Fruit fly (Drosophila melanogaster) whole organism, embryonic: ENCODE results near the gene CG43295.
A peak's percentile ranks its signal among the peaks of the same experiment; 100 is the strongest.

ENCODE experiments used
- BtbVII ChIP-seq: fragments of 200-800 bp; sonication (Bioruptor generic); optimal IDR thresholded peaks from 3 replicates; lab custom pipeline; 2017; ENCODE audit warnings: missing biosample characterization, mild to moderate bottlenecking, missing genetic modification characterization
- C15 ChIP-seq: fragments of 200-800 bp; sonication (Bioruptor generic); IDR thresholded peaks from 3 replicates; pipeline ENCODE4 v1.3.6; 2022; ENCODE audit warnings: missing biosample characterization, missing genetic modification characterization
- CG10959 ChIP-seq: fragments of 200-800 bp; sonication (Bioruptor generic); IDR thresholded peaks from 2 replicates; pipeline ENCODE4 v1.3.6; 2022; ENCODE audit warnings: missing biosample characterization, missing genetic modification characterization
- CG11247 ChIP-seq: fragments of 200-800 bp; sonication (Bioruptor generic); IDR thresholded peaks from 2 replicates; pipeline ENCODE4 v1.3.6; 2022; ENCODE audit warnings: missing biosample characterization, missing genetic modification characterization
- CG11696 ChIP-seq: fragments of 200-800 bp; sonication (Bioruptor generic); IDR thresholded peaks from 2 replicates; pipeline ENCODE4 v1.3.6; 2022; ENCODE audit warnings: missing biosample characterization, missing genetic modification characterization
- CG12769 ChIP-seq: fragments of 200-800 bp; sonication (Bioruptor generic); optimal IDR thresholded peaks from 2 replicates; lab custom pipeline; 2019; ENCODE audit warnings: missing biosample characterization, mild to moderate bottlenecking, missing genetic modification characterization, moderate library complexity
- CG13894 ChIP-seq: fragments of 200-800 bp; sonication (Bioruptor generic); optimal IDR thresholded peaks from 3 replicates; lab custom pipeline; 2018; ENCODE audit warnings: missing biosample characterization, mild to moderate bottlenecking, missing genetic modification characterization, moderate library complexity
- CG16813 ChIP-seq: fragments of 200-800 bp; sonication (Bioruptor generic); IDR thresholded peaks from 3 replicates; pipeline ENCODE4 v1.3.6; 2022; ENCODE audit warnings: missing biosample characterization, missing genetic modification characterization; ENCODE audit not compliant: partially characterized antibody
- CG18476 ChIP-seq: fragments of 200-800 bp; sonication (Bioruptor generic); optimal IDR thresholded peaks from 2 replicates; lab custom pipeline; 2016; ENCODE audit warnings: missing biosample characterization, mild to moderate bottlenecking, missing genetic modification characterization
- CG18764 ChIP-seq: fragments of 200-800 bp; sonication (Bioruptor generic); optimal IDR thresholded peaks from 3 replicates; lab custom pipeline; 2016; ENCODE audit warnings: missing biosample characterization, missing genetic modification characterization
- CG2116 ChIP-seq: fragments of 200-800 bp; sonication (Bioruptor generic); optimal IDR thresholded peaks from 3 replicates; lab custom pipeline; 2018; ENCODE audit warnings: missing biosample characterization, mild to moderate bottlenecking, missing genetic modification characterization
- CG2712 ChIP-seq: fragments of 200-800 bp; optimal IDR thresholded peaks from 3 replicates; lab custom pipeline; 2019; ENCODE audit warnings: missing biosample characterization, mild to moderate bottlenecking, missing genetic modification characterization, moderate library complexity
- CG3281 ChIP-seq: fragments of 200-800 bp; sonication (Bioruptor generic); optimal IDR thresholded peaks from 3 replicates; lab custom pipeline; 2017; ENCODE audit warnings: missing biosample characterization, mild to moderate bottlenecking, missing genetic modification characterization
- CG3726 ChIP-seq: fragments of 200-800 bp; sonication (Bioruptor generic); IDR thresholded peaks from 3 replicates; pipeline ENCODE4, ENCODE4 v1.3.6; 2022; ENCODE audit warnings: missing biosample characterization, missing genetic modification characterization
- CG42726 ChIP-seq: fragments of 200-800 bp; sonication (Bioruptor generic); IDR thresholded peaks from 2 replicates; pipeline ENCODE4 v1.3.6; 2022; ENCODE audit warnings: missing biosample characterization, missing genetic modification characterization; ENCODE audit not compliant: partially characterized antibody
- CG4282 ChIP-seq: fragments of 200-800 bp; sonication (Bioruptor generic); optimal IDR thresholded peaks from 2 replicates; lab custom pipeline; 2016; ENCODE audit warnings: missing biosample characterization, missing genetic modification characterization
- CG4360 ChIP-seq: fragments of 200-800 bp; sonication (Bioruptor generic); IDR thresholded peaks from 2 replicates; pipeline ENCODE4 v1.3.6; 2022; ENCODE audit warnings: missing biosample characterization, missing genetic modification characterization
- CG4424 ChIP-seq: fragments of 200-800 bp; sonication (Bioruptor generic); optimal IDR thresholded peaks from 3 replicates; lab custom pipeline; 2016; ENCODE audit warnings: missing biosample characterization, missing genetic modification characterization
- CG6689 ChIP-seq: fragments of 200-800 bp; sonication (Bioruptor generic); IDR thresholded peaks from 2 replicates; pipeline ENCODE4 v1.3.6; 2022; ENCODE audit warnings: missing biosample characterization, missing genetic modification characterization
- CG6854 ChIP-seq: fragments of 200-800 bp; sonication (Bioruptor generic); optimal IDR thresholded peaks from 3 replicates; lab custom pipeline; 2017; ENCODE audit warnings: missing biosample characterization, mild to moderate bottlenecking, missing genetic modification characterization
- CG9797 ChIP-seq: fragments of 200-800 bp; sonication (Bioruptor generic); optimal IDR thresholded peaks from 3 replicates; lab custom pipeline; 2018; ENCODE audit warnings: missing biosample characterization, mild to moderate bottlenecking, missing genetic modification characterization
- Dad ChIP-seq: fragments of 200-800 bp; sonication (Bioruptor generic); optimal IDR thresholded peaks from 3 replicates; lab custom pipeline; 2016; ENCODE audit warnings: missing biosample characterization, missing genetic modification characterization
- Drgx ChIP-seq: fragments of 200-800 bp; sonication (Bioruptor generic); IDR thresholded peaks from 2 replicates; pipeline ENCODE4 v1.3.6; 2022; ENCODE audit warnings: missing biosample characterization, missing genetic modification characterization
- Ets97D ChIP-seq: fragments of 200-800 bp; sonication (Bioruptor generic); optimal IDR thresholded peaks from 3 replicates; lab custom pipeline; 2016; ENCODE audit warnings: missing biosample characterization, missing genetic modification characterization
- Hr78 ChIP-seq, 2 experiments: fragments of 200-800 bp in 1 of 2; fragments of >200 bp in 1 of 2; sonication (Bioruptor generic) in 1 of 2; optimal IDR thresholded peaks; 2 replicates each; lab custom pipeline; 2017 to 2019; ENCODE audit warnings: missing biosample characterization in 2 of 2, missing genetic modification characterization in 2 of 2, mild to moderate bottlenecking in 1 of 2, moderate library complexity in 1 of 2
- Med ChIP-seq: fragments of 200-800 bp; sonication (Bioruptor generic); peaks from one replicate; lab custom pipeline; 2016; ENCODE audit warnings: missing biosample characterization, missing genetic modification characterization, mild to moderate bottlenecking, inconsistent platforms, moderate library complexity
- Mrtf ChIP-seq: fragments of 200-800 bp; sonication (Bioruptor generic); IDR thresholded peaks from 3 replicates; pipeline ENCODE4 v1.3.6; 2022; ENCODE audit warnings: missing biosample characterization, missing genetic modification characterization
- Opbp ChIP-seq: fragments of 200-800 bp; sonication (Bioruptor generic); IDR thresholded peaks from 3 replicates; pipeline ENCODE4 v1.3.6; 2022; ENCODE audit warnings: missing biosample characterization, missing genetic modification characterization; ENCODE audit not compliant: partially characterized antibody
- Pdp1 ChIP-seq, 2 experiments: fragments of 200-800 bp; sonication (Bioruptor generic); optimal IDR thresholded peaks; 3 replicates each; lab custom pipeline; 2016; ENCODE audit warnings: missing biosample characterization in 2 of 2, missing genetic modification characterization in 2 of 2, mild to moderate bottlenecking in 1 of 2, moderate library complexity in 1 of 2
- Vsx1 ChIP-seq: fragments of 200-800 bp; sonication (Bioruptor generic); optimal IDR thresholded peaks from 2 replicates; lab custom pipeline; 2017; ENCODE audit warnings: missing biosample characterization, mild to moderate bottlenecking, missing genetic modification characterization, missing genetic modification reagents
- cg ChIP-seq: fragments of 200-800 bp; sonication (Bioruptor generic); optimal IDR thresholded peaks from 3 replicates; lab custom pipeline; 2019; ENCODE audit warnings: missing biosample characterization, mild to moderate bottlenecking, missing genetic modification characterization, moderate library complexity
- dysf ChIP-seq: fragments of 200-800 bp; sonication (Bioruptor generic); IDR thresholded peaks from 3 replicates; pipeline ENCODE4 v1.3.6; 2022; ENCODE audit warnings: missing biosample characterization, missing genetic modification characterization
- ewg ChIP-seq: fragments of 200-800 bp; sonication (Bioruptor generic); optimal IDR thresholded peaks from 3 replicates; lab custom pipeline; 2017; ENCODE audit warnings: mild to moderate bottlenecking, missing biosample characterization, missing genetic modification reagents, missing genetic modification characterization
- gfzf ChIP-seq: fragments of 200-800 bp; sonication (Bioruptor generic); optimal IDR thresholded peaks from 2 replicates; lab custom pipeline; 2016; ENCODE audit warnings: missing biosample characterization, mild to moderate bottlenecking, missing genetic modification characterization, moderate library complexity
- mld ChIP-seq: fragments of 200-800 bp; sonication (Bioruptor generic); IDR thresholded peaks from 3 replicates; pipeline ENCODE4 v1.3.6; 2022; ENCODE audit warnings: missing biosample characterization, missing genetic modification characterization; ENCODE audit not compliant: partially characterized antibody
- psq ChIP-seq: fragments of 200-800 bp; sonication (Bioruptor generic); optimal IDR thresholded peaks from 2 replicates; lab custom pipeline; 2017; ENCODE audit warnings: missing biosample characterization, missing genetic modification characterization
- rib ChIP-seq: fragments of 200-800 bp; sonication (Bioruptor generic); IDR thresholded peaks from 2 replicates; pipeline ENCODE4 v1.3.6; 2022; ENCODE audit warnings: missing biosample characterization, missing genetic modification characterization
- row ChIP-seq: fragments of 200-800 bp; sonication (Bioruptor generic); IDR thresholded peaks from 3 replicates; pipeline ENCODE4 v1.3.6; 2022; ENCODE audit warnings: missing biosample characterization, missing genetic modification characterization
- schlank ChIP-seq: fragments of 200-800 bp; sonication (Bioruptor generic); optimal IDR thresholded peaks from 2 replicates; lab custom pipeline; 2018; ENCODE audit warnings: missing biosample characterization, mild to moderate bottlenecking, missing genetic modification characterization
- sens ChIP-seq: fragments of 200-800 bp; sonication (Bioruptor generic); peaks from one replicate; lab custom pipeline; 2016; ENCODE audit warnings: missing biosample characterization, missing genetic modification characterization
- stwl ChIP-seq: fragments of 200-800 bp; sonication (Bioruptor generic); optimal IDR thresholded peaks from 3 replicates; lab custom pipeline; 2018; ENCODE audit warnings: missing biosample characterization, mild to moderate bottlenecking, missing genetic modification characterization, moderate library complexity

CG43295 gene

dm6 chr3L:16143685-16144539, 38.3 kb downstream of the CG43295 start, which contains the start of gene CG32152:
TSS of gene CG32152 (minus strand) at chr3L:16144036.
- no peak for TF ChIP-seq Ets97D (GFP tag; lab: Kevin White, UChicago)
- no peak for TF ChIP-seq rib (GFP tag; lab: Robert Waterston, UW)
- no peak for TF ChIP-seq CG16813 (GFP tag; lab: Robert Waterston, UW)
- TF ChIP-seq stwl (tag; lab: Kevin White, UChicago), result peak; percentile 70
- TF ChIP-seq CG6689 (GFP tag; lab: Robert Waterston, UW), result peak; percentile 97
- TF ChIP-seq schlank (tag; lab: Kevin White, UChicago), result no peak
- no peak for TF ChIP-seq CG18476 (GFP tag; lab: Kevin White, UChicago)
- no peak for TF ChIP-seq Opbp (GFP tag; lab: Robert Waterston, UW)
- TF ChIP-seq Med, result peak; percentile 69
- TF ChIP-seq CG11247 (GFP tag; lab: Robert Waterston, UW), result no peak
- TF ChIP-seq gfzf (GFP tag; lab: Kevin White, UChicago), result peak; percentile 43
- peak; percentile 70; the same call in 1 of the 2 replicates for TF ChIP-seq Drgx (GFP tag; lab: Robert Waterston, UW)
- TF ChIP-seq psq (GFP tag; lab: Kevin White, UChicago), result no peak
- no peak for TF ChIP-seq CG42726
- TF ChIP-seq sens (GFP tag; lab: Kevin White, UChicago), result peak; percentile 67
- no peak for TF ChIP-seq Dad (GFP tag; lab: Kevin White, UChicago)
- peak; percentile 14 for TF ChIP-seq CG4424 (GFP tag; lab: Kevin White, UChicago)
- TF ChIP-seq CG4282, result no peak
- no peak for TF ChIP-seq ewg (GFP tag; lab: Kevin White, UChicago)
- no peak for TF ChIP-seq row (GFP tag; lab: Robert Waterston, UW)
- TF ChIP-seq CG2712 (tag; lab: Kevin White, UChicago), result peak; percentile 4
- TF ChIP-seq mld (GFP tag; lab: Robert Waterston, UW), result no peak
- no peak for TF ChIP-seq CG11696
- TF ChIP-seq CG9797 (GFP tag; lab: Kevin White, UChicago), result no peak
- no peak for TF ChIP-seq CG18764 (GFP tag; lab: Kevin White, UChicago)
- no peak for TF ChIP-seq Vsx1 (GFP tag; lab: Kevin White, UChicago)
- no peak for TF ChIP-seq C15
- no peak for TF ChIP-seq CG2116 (GFP tag; lab: Kevin White, UChicago)
- TF ChIP-seq BtbVII (GFP tag; lab: Kevin White, UChicago), result no peak
- TF ChIP-seq CG6854 (GFP tag; lab: Kevin White, UChicago), result no peak

dm6 chr3L:16145282-16145681, 39.6 kb downstream of the CG43295 start:
- TF ChIP-seq CG12769 (peak; percentile 45), Mrtf (GFP tag; lab: Robert Waterston, UW) (no peak), CG3281 (GFP tag; lab: Kevin White, UChicago) (no peak), Pdp1 (GFP tag; optimal IDR thresholded peaks at IDR 0.05; lab: Kevin White, UChicago) (peak in 1 of 2 experiments; percentile 74), Hr78 (GFP tag; optimal IDR thresholded peaks at IDR 0.05; lab: Kevin White, UChicago) (no peak), CG13894 (tag; lab: Kevin White, UChicago) (peak; percentile 19), dysf (GFP tag; lab: Robert Waterston, UW) (no peak), Med (peak; percentile 72), CG4360 (GFP tag; lab: Robert Waterston, UW) (peak; percentile 23; the same call in 1 of the 2 replicates), cg (GFP tag; lab: Kevin White, UChicago) (peak; percentile 47), CG3726 (GFP tag; lab: Robert Waterston, UW) (0 out of 3 replicates have a peak, but pooled peaks have one; percentile 52), CG10959 (GFP tag; lab: Robert Waterston, UW) (0 out of 2 replicates have a peak, but pooled peaks have one; percentile 33)
- TF ChIP-seq, all 482 proteins: peak for 8
